Worm (Caenorhabditis elegans) whole organism, dauer: ENCODE data around the gene ify-1.

Experiments
- unc-62 ChIP-seq: sonication (generic microtip); optimal IDR thresholded peaks from 2 replicates; lab custom pipeline; 2017; ENCODE audit warnings: missing biosample characterization, missing genetic modification reagents, missing genetic modification characterization

The ify-1 gene

ce11 chrII:5055129-5055666 is at the start of gene ify-1, which contains the start of gene rpl-22:
ify-1 (minus strand) TSS chrII:5055179.
rpl-22 (plus strand) TSS chrII:5055616.
- TF ChIP-seq unc-62 (GFP tag; lab: Kevin White, UChicago) = no peak

- TF ChIP-seq unc-62 (GFP tag; lab: Kevin White, UChicago) = no peak
These were observed 48.9 kb upstream of the ify-1 start, which contains the start of the genes C04G6.11 and mpk-2 for ce11 chrII:5103784-5104457. C04G6.11 (minus strand) TSS chrII:5103834. mpk-2 (plus strand) TSS chrII:5104118.

ce11 chrII:5103189-5103588 is 48.2 kb upstream of the ify-1 start:
- no peak for TF ChIP-seq unc-62 (GFP tag; lab: Kevin White, UChicago)

ce11 chrII:5101701-5102100 is 46.7 kb upstream of the ify-1 start, which contains the start of the genes idpb-3 and idpb-1:
idpb-3 (minus strand) TSS chrII:5101801.
idpb-1 (plus strand) TSS chrII:5101984.
- TF ChIP-seq unc-62 (GFP tag; lab: Kevin White, UChicago) = no peak

ce11 chrII:5099649-5100048 is 44.7 kb upstream of the ify-1 start, which contains the start of gene C04G6.6:
C04G6.6 (minus strand) TSS chrII:5099749.
- TF ChIP-seq unc-62 (GFP tag; lab: Kevin White, UChicago) = no peak

ce11 chrII:5099034-5099433 is 44.1 kb upstream of the ify-1 start:
- TF ChIP-seq unc-62 (GFP tag; lab: Kevin White, UChicago) = no peak

- no peak for TF ChIP-seq unc-62 (GFP tag; lab: Kevin White, UChicago)
These were observed 39.0 kb upstream of the ify-1 start, which contains the start of gene C04G6.13 for ce11 chrII:5093945-5094344. C04G6.13 (plus strand) TSS chrII:5094245.

- TF ChIP-seq unc-62 (GFP tag; lab: Kevin White, UChicago) = no peak
These were observed 37.6 kb upstream of the ify-1 start, which contains the start of gene C04G6.2 for ce11 chrII:5092362-5093281. C04G6.2 (plus strand) TSS chrII:5093231.

ce11 chrII:5091640-5092243 is 36.8 kb upstream of the ify-1 start, which contains the start of gene pld-1:
pld-1 (minus strand) TSS chrII:5091690.
- no peak for TF ChIP-seq unc-62 (GFP tag; lab: Kevin White, UChicago)

ce11 chrII:5086143-5086542 is 31.2 kb upstream of the ify-1 start:
- no peak for TF ChIP-seq unc-62 (GFP tag; lab: Kevin White, UChicago)

- TF ChIP-seq unc-62 (GFP tag; lab: Kevin White, UChicago) = no peak
These were observed 30.5 kb upstream of the ify-1 start, which contains the start of gene txt-9 for ce11 chrII:5085450-5085849. txt-9 (plus strand) TSS chrII:5085785.

- no peak for TF ChIP-seq unc-62 (GFP tag; lab: Kevin White, UChicago)
These were observed 29.2 kb upstream of the ify-1 start for ce11 chrII:5084225-5084624.

- TF ChIP-seq unc-62 (GFP tag; lab: Kevin White, UChicago) = no peak
These were observed 28.4 kb upstream of the ify-1 start, which contains the start of gene C04G6.4 for ce11 chrII:5083341-5083740. C04G6.4 (minus strand) TSS chrII:5083441.

- TF ChIP-seq unc-62 (GFP tag; lab: Kevin White, UChicago) = no peak
These were observed 26.3 kb upstream of the ify-1 start, which contains the start of gene dsh-2 for ce11 chrII:5081124-5081913. dsh-2 (minus strand) TSS chrII:5081174.
